Fruit fly (Drosophila melanogaster) whole organism, wandering third instar larva: ENCODE measurements around the gene epsilonCOP.

ENCODE experiments used
- Abd-B ChIP-seq: fragments of >200 bp; optimal IDR thresholded peaks from 2 replicates; lab custom pipeline; 2017; ENCODE audit warnings: missing biosample characterization, missing genetic modification characterization
- CG32264 ChIP-seq: fragments of 200-800 bp; sonication (Bioruptor generic); optimal IDR thresholded peaks from 2 replicates; lab custom pipeline; 2016; ENCODE audit warnings: missing biosample characterization, missing genetic modification characterization
- CG9705 ChIP-seq: fragments of 200-800 bp; sonication (Bioruptor generic); optimal IDR thresholded peaks from 2 replicates; lab custom pipeline; 2018; ENCODE audit warnings: missing biosample characterization, mild to moderate bottlenecking, missing genetic modification characterization
- CrebA ChIP-seq: fragments of 200-800 bp; sonication (Bioruptor generic); optimal IDR thresholded peaks from 2 replicates; lab custom pipeline; 2016; ENCODE audit warnings: missing biosample characterization, mild to moderate bottlenecking, missing genetic modification characterization, borderline replicate concordance
- Dfd ChIP-seq: fragments of >200 bp; optimal IDR thresholded peaks from 2 replicates; lab custom pipeline; 2017; ENCODE audit warnings: missing biosample characterization, missing genetic modification characterization
- Dif ChIP-seq: fragments of 200-275, 200-300 bp; sonication (Bioruptor generic); optimal IDR thresholded peaks from 2 replicates; lab custom pipeline; 2018; ENCODE audit warnings: missing biosample characterization, missing genetic modification characterization; ENCODE audit not compliant: partially characterized antibody
- GATAd ChIP-seq: sonication (Bioruptor generic); optimal IDR thresholded peaks from 2 replicates; lab custom pipeline; 2016; ENCODE audit warnings: missing biosample characterization, missing genetic modification characterization
- HLH106 ChIP-seq: fragments of 200-800 bp; optimal IDR thresholded peaks from 3 replicates; lab custom pipeline; 2019; ENCODE audit warnings: missing biosample characterization, mild to moderate bottlenecking, missing genetic modification characterization, moderate library complexity
- Hnf4 ChIP-seq: fragments of 200-800 bp; sonication (Bioruptor generic); optimal IDR thresholded peaks from 2 replicates; lab custom pipeline; 2016; ENCODE audit warnings: missing biosample characterization, mild to moderate bottlenecking, missing genetic modification characterization
- Hr78 ChIP-seq: fragments of >200 bp; optimal IDR thresholded peaks from 2 replicates; lab custom pipeline; 2017; ENCODE audit warnings: missing biosample characterization, missing genetic modification characterization
- Hr83 ChIP-seq: fragments of 200-300 bp; sonication (Bioruptor generic); optimal IDR thresholded peaks from 2 replicates; lab custom pipeline; 2016; ENCODE audit warnings: missing biosample characterization, mild to moderate bottlenecking, missing genetic modification characterization, moderate library complexity; ENCODE audit not compliant: poor library complexity, severe bottlenecking
- Jra ChIP-seq: sonication (Bioruptor generic); optimal IDR thresholded peaks from 2 replicates; lab custom pipeline; 2016; ENCODE audit warnings: missing biosample characterization, missing genetic modification characterization
- Mio ChIP-seq: sonication (Bioruptor generic); optimal IDR thresholded peaks from 2 replicates; lab custom pipeline; 2016; ENCODE audit warnings: missing biosample characterization, missing genetic modification characterization
- Myc ChIP-seq: fragments of >200 bp; optimal IDR thresholded peaks from 2 replicates; lab custom pipeline; 2017
- N ChIP-seq: fragments of >200 bp; optimal IDR thresholded peaks from 2 replicates; lab custom pipeline; 2018; ENCODE audit warnings: missing biosample characterization, missing external identifiers, missing genetic modification characterization
- OdsH ChIP-seq: fragments of 200-800 bp; sonication (Bioruptor generic); optimal IDR thresholded peaks from 2 replicates; lab custom pipeline; 2016; ENCODE audit warnings: missing biosample characterization, mild to moderate bottlenecking, missing genetic modification characterization
- Rel ChIP-seq, 2 experiments: fragments of 200-800 bp; sonication (Bioruptor generic) in 1 of 2; optimal IDR thresholded peaks; 2 replicates in 1 of 2; 3 replicates in 1 of 2; lab custom pipeline; 2016 to 2019; ENCODE audit warnings: mild to moderate bottlenecking in 2 of 2, missing biosample characterization in 2 of 2, missing genetic modification characterization in 2 of 2, moderate library complexity in 1 of 2
- br ChIP-seq: fragments of 200-800 bp; sonication (Bioruptor generic); optimal IDR thresholded peaks from 2 replicates; lab custom pipeline; 2016; ENCODE audit warnings: missing biosample characterization, missing genetic modification characterization
- brk ChIP-seq: fragments of 200-800 bp; sonication (Bioruptor generic); optimal IDR thresholded peaks from 2 replicates; lab custom pipeline; 2016; ENCODE audit warnings: missing biosample characterization, mild to moderate bottlenecking, missing genetic modification characterization
- dl ChIP-seq, 2 experiments: fragments of 175-275, 200-275 bp in 1 of 2; fragments of 200-275 bp in 1 of 2; sonication (Bioruptor generic); optimal IDR thresholded peaks; lab custom pipeline; 2018; ENCODE audit warnings: mild to moderate bottlenecking in 2 of 2, missing biosample characterization in 2 of 2, missing genetic modification characterization in 2 of 2, moderate library complexity in 2 of 2; ENCODE audit not compliant: partially characterized antibody in 2 of 2, insufficient read depth in 1 of 2
- dmrt93B ChIP-seq: fragments of 200-800 bp; sonication (Bioruptor generic); optimal IDR thresholded peaks from 2 replicates; lab custom pipeline; 2018; ENCODE audit warnings: missing biosample characterization, mild to moderate bottlenecking, missing genetic modification characterization
- dsf ChIP-seq: sonication (Bioruptor generic); optimal IDR thresholded peaks from 2 replicates; lab custom pipeline; 2016; ENCODE audit warnings: missing biosample characterization, missing genetic modification characterization, borderline replicate concordance
- ey ChIP-seq: fragments of 200-800 bp; sonication (Bioruptor generic); optimal IDR thresholded peaks from 2 replicates; lab custom pipeline; 2016; ENCODE audit warnings: missing biosample characterization, missing genetic modification characterization
- foxo ChIP-seq, 2 experiments: fragments of 200-800 bp; sonication (Bioruptor generic); optimal IDR thresholded peaks; 2 replicates in 1 of 2; 3 replicates in 1 of 2; lab custom pipeline; 2016 to 2017; ENCODE audit warnings: missing biosample characterization in 2 of 2, missing genetic modification characterization in 2 of 2
- fru ChIP-seq: fragments of 200-800 bp; sonication (Bioruptor generic); optimal IDR thresholded peaks from 3 replicates; lab custom pipeline; 2016; ENCODE audit warnings: missing biosample characterization, mild to moderate bottlenecking, missing genetic modification characterization
- h ChIP-seq: fragments of 200-800 bp; sonication (Bioruptor generic); optimal IDR thresholded peaks from 3 replicates; lab custom pipeline; 2016; ENCODE audit warnings: missing biosample characterization, mild to moderate bottlenecking, missing genetic modification characterization
- jim ChIP-seq: fragments of 175-275, 200-325 bp; sonication (Bioruptor generic); optimal IDR thresholded peaks from 2 replicates; lab custom pipeline; 2016; ENCODE audit warnings: missing biosample characterization, mild to moderate bottlenecking, missing genetic modification characterization
- lola ChIP-seq: fragments of >200 bp; optimal IDR thresholded peaks from 2 replicates; lab custom pipeline; 2017; ENCODE audit warnings: missing biosample characterization, missing genetic modification characterization
- pan ChIP-seq: fragments of >200 bp; optimal IDR thresholded peaks from 2 replicates; lab custom pipeline; 2017
- psq ChIP-seq: fragments of 200-800 bp; sonication (Bioruptor generic); optimal IDR thresholded peaks from 3 replicates; lab custom pipeline; 2017; ENCODE audit warnings: missing biosample characterization, mild to moderate bottlenecking, missing genetic modification characterization, moderate library complexity
- rgr ChIP-seq: fragments of 200-800 bp; sonication (Bioruptor generic); optimal IDR thresholded peaks from 3 replicates; lab custom pipeline; 2016; ENCODE audit warnings: missing biosample characterization, mild to moderate bottlenecking, missing genetic modification characterization
- sage ChIP-seq: fragments of 200-800 bp; sonication (Bioruptor generic); optimal IDR thresholded peaks from 2 replicates; lab custom pipeline; 2016; ENCODE audit warnings: missing biosample characterization, mild to moderate bottlenecking, missing genetic modification characterization
- sv ChIP-seq: fragments of 200-800 bp; sonication (Bioruptor generic); optimal IDR thresholded peaks from 3 replicates; lab custom pipeline; 2016; ENCODE audit warnings: missing biosample characterization, missing genetic modification characterization
- tai ChIP-seq: sonication (Bioruptor generic); optimal IDR thresholded peaks from 2 replicates; lab custom pipeline; 2016; ENCODE audit warnings: missing biosample characterization, missing genetic modification characterization
- usp ChIP-seq: fragments of >200 bp; optimal IDR thresholded peaks from 2 replicates; lab custom pipeline; 2017; ENCODE audit warnings: missing biosample characterization, missing genetic modification characterization
- woc ChIP-seq: sonication (Bioruptor generic); optimal IDR thresholded peaks from 2 replicates; lab custom pipeline; 2016; ENCODE audit warnings: missing biosample characterization, mild to moderate bottlenecking, missing genetic modification characterization

Gene epsilonCOP

DNA sequence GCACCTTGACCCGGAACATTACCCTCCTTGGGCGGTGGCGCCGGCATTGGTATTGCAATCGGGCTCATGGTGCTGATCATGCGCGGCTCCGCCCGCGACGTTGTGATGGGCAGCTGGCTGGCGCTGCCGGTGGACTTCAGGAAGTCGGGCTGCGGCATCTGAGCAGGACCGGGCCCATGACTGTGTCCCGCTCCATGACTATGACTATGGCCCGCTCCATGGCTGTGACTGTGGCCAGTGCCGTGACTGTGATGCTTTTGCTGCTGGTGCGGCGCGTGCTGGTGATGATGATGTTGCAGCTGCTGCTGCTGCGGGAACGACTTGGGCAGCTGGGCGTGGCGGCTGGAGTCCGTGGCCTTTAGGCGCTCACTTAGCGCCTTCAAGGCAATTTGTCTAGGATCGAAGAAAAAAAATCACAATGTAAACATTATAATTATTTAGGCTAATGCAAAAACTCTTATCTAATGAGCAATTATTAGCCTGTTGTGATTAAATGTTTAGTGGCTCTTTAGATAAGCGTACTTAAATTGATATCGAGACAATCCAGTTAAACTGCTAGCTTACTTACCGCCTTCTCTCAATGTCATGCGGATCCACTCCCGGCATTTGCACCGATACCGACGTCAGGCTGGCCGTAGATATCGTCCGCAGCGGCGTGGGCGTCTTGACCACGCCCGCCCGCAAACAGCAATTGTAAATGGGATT lies 13.9 kb upstream of the epsilonCOP start:
- TF ChIP-seq br (no peak), pan (no peak), psq (GFP tag; lab: Kevin White, UChicago) (no peak), fru (GFP tag; lab: Kevin White, UChicago) (no peak), Jra (GFP tag; lab: Kevin White, UChicago) (no peak), Hr78 (no peak), OdsH (GFP tag; lab: Kevin White, UChicago) (no peak)
- TF ChIP-seq, all 38 proteins: peak for 0

DNA sequence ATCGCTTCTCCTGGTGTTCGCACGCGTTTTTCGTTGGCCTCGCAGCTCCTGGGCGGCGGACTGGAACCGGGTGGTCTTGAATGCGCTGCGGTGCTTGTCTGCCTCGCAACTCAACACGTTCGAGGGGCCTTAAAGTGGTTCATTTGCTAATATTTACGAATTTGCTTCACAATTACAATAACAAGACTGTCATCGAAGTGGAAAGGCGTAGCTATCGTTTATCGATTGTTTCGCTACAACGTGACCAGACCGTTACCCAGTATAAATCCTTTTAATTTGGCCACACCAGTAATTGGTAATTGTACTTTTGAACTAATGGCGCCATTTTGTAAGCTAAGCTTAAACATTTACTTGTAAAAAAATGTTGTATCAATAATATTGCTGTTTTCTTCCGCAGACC lies 12.1 kb upstream of the epsilonCOP start, which contains the start of gene CG9536:
TSS of gene CG9536 (minus strand) at position 223 of the 400 bp plus-strand sequence.
- TF ChIP-seq Rel (GFP tag; optimal IDR thresholded peaks at IDR 0.05; lab: Kevin White, UChicago) = no peak
- TF ChIP-seq Rel (tag; optimal IDR thresholded peaks at IDR 0.05; lab: Kevin White, UChicago) = peak; percentile 11
- peak; percentile 18 for TF ChIP-seq sage (GFP tag; lab: Kevin White, UChicago)
- no peak for TF ChIP-seq GATAd

DNA sequence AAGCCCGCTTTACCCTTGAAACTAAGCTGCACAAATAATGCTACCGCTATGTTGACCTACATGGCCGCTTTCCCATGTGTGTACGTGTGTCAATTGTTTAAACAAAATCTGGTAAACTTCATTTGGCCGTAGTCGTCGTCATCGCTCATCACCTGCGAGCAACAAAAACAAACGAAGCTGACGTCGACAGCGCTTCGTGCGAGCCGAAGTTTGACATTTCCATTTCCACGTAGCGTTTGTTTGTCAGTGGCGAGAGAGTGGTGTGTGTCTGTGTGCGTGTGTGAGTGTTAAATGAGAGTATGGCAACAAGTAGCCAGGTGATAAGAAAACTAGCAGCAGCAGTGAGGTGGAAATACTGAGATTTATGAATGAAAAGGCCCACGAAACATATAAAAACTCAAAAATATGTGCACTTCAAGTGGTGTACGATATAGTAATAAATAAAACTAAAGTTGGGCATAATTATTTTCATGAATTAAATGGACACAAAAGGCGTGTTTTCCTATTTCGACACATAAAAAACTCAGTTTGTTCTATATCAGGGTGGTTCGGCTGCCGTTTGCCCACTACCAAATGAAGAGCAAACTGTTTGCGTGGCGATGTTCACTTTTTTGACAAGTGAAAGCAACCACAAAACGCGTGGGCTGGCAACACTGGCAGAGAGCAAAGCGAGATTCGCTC lies 9.5 kb upstream of the epsilonCOP start:
- TF ChIP-seq Dif (GFP tag; lab: Kevin White, UChicago) = peak; percentile 40
- no peak for TF ChIP-seq sage (GFP tag; lab: Kevin White, UChicago)
- TF ChIP-seq OdsH (GFP tag; lab: Kevin White, UChicago) = peak; percentile 42
- peak; percentile 16 for TF ChIP-seq brk (GFP tag; lab: Kevin White, UChicago)
- TF ChIP-seq CrebA (GFP tag; lab: Kevin White, UChicago) = peak; percentile 98
- TF ChIP-seq CG32264 = peak; percentile 28
- peak; percentile 7 for TF ChIP-seq Hnf4 (GFP tag; lab: Kevin White, UChicago)
- peak; percentile 6 to 18 for TF ChIP-seq foxo (GFP tag; optimal IDR thresholded peaks at IDR 0.05; lab: Kevin White, UChicago)
- peak; percentile 18 for TF ChIP-seq HLH106 (tag; lab: Kevin White, UChicago)
- no peak for TF ChIP-seq jim
- no peak for TF ChIP-seq N (GFP tag; lab: Kevin White, UChicago)
- peak; percentile 14 for TF ChIP-seq rgr (GFP tag; lab: Kevin White, UChicago)
- TF ChIP-seq h (GFP tag; lab: Kevin White, UChicago) = peak; percentile 28
- TF ChIP-seq, all 38 proteins: peak for 10

DNA sequence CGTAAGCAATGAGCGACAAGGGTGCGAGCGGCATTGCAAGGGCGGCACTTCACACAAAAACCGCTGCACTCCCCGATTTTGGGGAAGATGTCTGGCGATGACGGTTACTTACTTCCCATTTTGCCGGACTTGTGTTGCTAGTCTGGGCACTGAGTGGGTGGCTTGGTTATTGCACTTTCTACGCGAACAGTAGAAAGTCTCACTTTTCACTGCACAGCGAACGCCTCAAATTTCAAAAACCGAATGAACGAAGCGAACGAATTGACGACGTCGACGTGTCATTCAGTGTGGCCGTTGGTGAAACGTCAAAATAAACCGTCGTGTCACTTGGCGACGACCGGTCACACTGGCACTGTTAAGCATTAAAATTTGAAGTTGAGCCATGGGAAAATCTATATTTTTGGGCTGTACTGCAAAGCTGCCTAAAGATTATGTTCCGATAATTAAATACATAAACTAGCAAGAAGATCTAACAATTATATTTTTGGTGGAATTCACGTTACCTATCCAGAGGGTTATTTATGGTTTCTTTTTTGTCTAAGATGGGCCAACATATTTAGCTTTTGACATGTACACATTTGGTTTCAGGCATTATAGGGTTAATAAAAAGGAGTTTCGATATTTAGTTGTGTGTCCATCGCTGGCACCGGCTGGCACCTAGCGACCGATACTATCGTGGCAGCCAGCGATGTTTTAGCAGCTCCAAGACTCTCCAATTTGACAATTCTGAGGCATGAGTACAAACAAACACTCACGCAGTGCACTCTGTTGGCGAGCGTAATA lies 8.5 kb upstream of the epsilonCOP start, which contains the start of the genes Sec61alpha and Daxx:
TSS of gene Sec61alpha (minus strand) at position 364 of the 783 bp plus-strand sequence.
TSS of gene Daxx (plus strand) at position 718 of the 783 bp plus-strand sequence.
- TF ChIP-seq tai = no peak
- no peak for TF ChIP-seq Rel (GFP tag; optimal IDR thresholded peaks at IDR 0.05; lab: Kevin White, UChicago)
- TF ChIP-seq Rel (tag; optimal IDR thresholded peaks at IDR 0.05; lab: Kevin White, UChicago) = peak; percentile 52
- TF ChIP-seq CrebA (GFP tag; lab: Kevin White, UChicago) = peak; percentile 97
- TF ChIP-seq dmrt93B (GFP tag; lab: Kevin White, UChicago) = no peak
- peak; percentile 69 for TF ChIP-seq psq (GFP tag; lab: Kevin White, UChicago)
- TF ChIP-seq sv (GFP tag; lab: Kevin White, UChicago) = peak; percentile 84
- TF ChIP-seq Mio = peak; percentile 65
- peak; percentile 59 for TF ChIP-seq GATAd
- no peak for TF ChIP-seq dl (GFP tag; optimal IDR thresholded peaks at IDR 0.05; lab: Kevin White, UChicago; ENCODE audit: insufficient read depth in 1 of 2, partially characterized antibody in 2 of 2)
- peak; percentile 77 for TF ChIP-seq fru (GFP tag; lab: Kevin White, UChicago)
- TF ChIP-seq OdsH (GFP tag; lab: Kevin White, UChicago) = peak; percentile 78
- TF ChIP-seq br = peak; percentile 79
- peak; percentile 89 for TF ChIP-seq ey (GFP tag; lab: Kevin White, UChicago)
- TF ChIP-seq sage (GFP tag; lab: Kevin White, UChicago) = no peak
- TF ChIP-seq lola = no peak
- peak; percentile 89 for TF ChIP-seq woc (GFP tag; lab: Kevin White, UChicago)
- TF ChIP-seq Myc (lab: Kevin White, UChicago) = peak; percentile 58
- peak; percentile 61 for TF ChIP-seq CG9705 (GFP tag; lab: Kevin White, UChicago)
- peak; percentile 78 for TF ChIP-seq rgr (GFP tag; lab: Kevin White, UChicago)
- peak; percentile 30 to 86 for TF ChIP-seq foxo (GFP tag; optimal IDR thresholded peaks at IDR 0.05; lab: Kevin White, UChicago)
- no peak for TF ChIP-seq Hr78
- no peak for TF ChIP-seq N (GFP tag; lab: Kevin White, UChicago)
- peak; percentile 85 for TF ChIP-seq dsf
- TF ChIP-seq usp (GFP tag; lab: Kevin White, UChicago) = no peak
- TF ChIP-seq h (GFP tag; lab: Kevin White, UChicago) = peak; percentile 85
- no peak for TF ChIP-seq Abd-B (GFP tag; lab: Kevin White, UChicago)
- TF ChIP-seq jim = peak; percentile 76
- peak; percentile 69 for TF ChIP-seq CG32264
- no peak for TF ChIP-seq brk (GFP tag; lab: Kevin White, UChicago)
- TF ChIP-seq Dfd (GFP tag; lab: Kevin White, UChicago) = no peak
- TF ChIP-seq Hnf4 (GFP tag; lab: Kevin White, UChicago) = peak; percentile 90
- peak; percentile 98 for TF ChIP-seq Hr83 (GFP tag; lab: Kevin White, UChicago)
- peak; percentile 83 for TF ChIP-seq HLH106 (tag; lab: Kevin White, UChicago)
